Fruit fly (Drosophila melanogaster): ENCODE results near the gene KrT95D.

DNA sequence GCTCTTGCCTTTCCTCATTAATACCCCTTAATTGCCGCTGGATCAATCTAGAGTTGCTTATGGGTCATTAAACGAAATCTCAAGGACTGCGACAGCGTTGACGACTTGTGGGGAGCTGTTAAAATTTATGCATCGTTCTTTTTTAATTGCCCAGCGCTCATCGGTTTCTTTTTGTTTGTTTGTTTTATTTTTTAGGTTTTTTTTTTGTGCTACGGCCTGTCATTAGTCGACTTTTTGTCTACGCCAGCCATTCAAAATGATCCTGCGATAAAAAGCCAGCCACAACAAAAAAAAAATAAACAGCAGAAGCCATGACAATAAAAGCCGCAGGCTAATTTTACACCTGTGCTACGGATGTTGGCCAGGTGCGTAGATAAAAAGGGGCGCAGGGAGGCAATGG, 27.7 kb downstream of the KrT95D start:
- TF ChIP-seq CG11504 (tag; optimal IDR thresholded peaks at IDR 0.05) (no peak), disco-r (GFP tag; optimal IDR thresholded peaks at IDR 0.05) (no peak), CG12659 (GFP tag; optimal IDR thresholded peaks at IDR 0.05) (no peak), lilli (GFP tag; optimal IDR thresholded peaks at IDR 0.05) (no peak), CG4328 (GFP tag; optimal IDR thresholded peaks at IDR 0.05) (no peak), Dll (GFP tag; IDR thresholded peaks at IDR 0.05; ENCODE audit: partially characterized antibody) (no peak), ase (GFP tag; IDR thresholded peaks at IDR 0.05) (no peak), eve (GFP tag; optimal IDR thresholded peaks at IDR 0.05) (no peak), Gug (GFP tag; IDR thresholded peaks at IDR 0.05) (no peak), vnd (GFP tag; IDR thresholded peaks at IDR 0.05; ENCODE audit: partially characterized antibody) (no peak), Hr39 (optimal IDR thresholded peaks at IDR 0.05) (no peak), mam (GFP tag; optimal IDR thresholded peaks at IDR 0.05) (no peak), CG1529 (GFP tag; optimal IDR thresholded peaks at IDR 0.05) (no peak)

Data from whole organism, embryonic.